Worm (Caenorhabditis elegans) whole organism, young adult: Measurements from ENCODE around the gene C08D8.7.

ENCODE experiments used
- B0019.2 ChIP-seq: fragments of 200-800 bp; sonication (Bioruptor generic); conservative IDR thresholded peaks from 2 replicates; pipeline ENCODE4 v1.3.6; 2022; ENCODE audit warnings: missing genetic modification reagents, missing genetic modification characterization, missing compliant biosample characterization
- F10E7.11 ChIP-seq: sonication (generic microtip); optimal IDR thresholded peaks from 2 replicates; lab custom pipeline; 2017; ENCODE audit warnings: mild to moderate bottlenecking, missing genetic modification characterization, moderate library complexity, missing compliant biosample characterization
- F22D6.2 ChIP-seq: sonication (generic microtip); optimal IDR thresholded peaks from 2 replicates; lab custom pipeline; 2016; ENCODE audit warnings: mild to moderate bottlenecking, missing genetic modification characterization, missing compliant biosample characterization
- F33H1.4 ChIP-seq: fragments of 200-800 bp; sonication (Bioruptor generic); IDR thresholded peaks from 2 replicates; pipeline ENCODE4 v1.3.6; 2022; ENCODE audit warnings: missing genetic modification reagents, missing genetic modification characterization, missing compliant biosample characterization
- F37B4.10 ChIP-seq: fragments of 200-800 bp; sonication (Bioruptor generic); IDR thresholded peaks from 2 replicates; pipeline ENCODE4 v1.3.6; 2022; ENCODE audit warnings: missing genetic modification characterization, missing compliant biosample characterization
- F39B2.1 ChIP-seq: fragments of 200-800 bp; sonication (Bioruptor generic); IDR thresholded peaks from 2 replicates; pipeline ENCODE4 v1.3.6; 2022; ENCODE audit warnings: missing genetic modification reagents, missing genetic modification characterization, missing compliant biosample characterization
- Y56A3A.18 ChIP-seq: fragments of 200-800 bp; sonication (Bioruptor generic); IDR thresholded peaks from 2 replicates; pipeline ENCODE4 v1.3.6; 2022; ENCODE audit warnings: missing genetic modification reagents, missing genetic modification characterization, missing compliant biosample characterization
- akir-1 ChIP-seq: fragments of 200-800 bp; sonication (Bioruptor generic); optimal IDR thresholded peaks from 2 replicates; lab custom pipeline; 2018; ENCODE audit warnings: mild to moderate bottlenecking, missing genetic modification characterization, moderate library complexity, missing compliant biosample characterization
- aptf-2 ChIP-seq: fragments of 200-800 bp; sonication (Bioruptor generic); conservative IDR thresholded peaks from 2 replicates; pipeline ENCODE4 v1.3.6; 2022; ENCODE audit warnings: missing genetic modification reagents, missing genetic modification characterization, missing compliant biosample characterization
- atf-7 ChIP-seq: sonication (generic microtip); optimal IDR thresholded peaks from 2 replicates; lab custom pipeline; 2017; ENCODE audit warnings: mild to moderate bottlenecking, missing genetic modification characterization, missing compliant biosample characterization
- attf-6 ChIP-seq: fragments of 200-800 bp; sonication (Bioruptor generic); IDR thresholded peaks from 2 replicates; pipeline ENCODE4 v1.3.6; 2022; ENCODE audit warnings: missing genetic modification reagents, missing genetic modification characterization, missing compliant biosample characterization
- bed-1 ChIP-seq: fragments of 200-800 bp; sonication (Bioruptor generic); IDR thresholded peaks from 2 replicates; pipeline ENCODE4 v1.3.6; 2022; ENCODE audit warnings: missing genetic modification reagents, missing genetic modification characterization, missing compliant biosample characterization
- ceh-40 ChIP-seq: fragments of 200-800 bp; sonication (Bioruptor generic); IDR thresholded peaks from 2 replicates; pipeline ENCODE4 v1.3.6; 2022; ENCODE audit warnings: missing genetic modification characterization, missing compliant biosample characterization
- ceh-58 ChIP-seq: fragments of 200-800 bp; sonication (Bioruptor generic); IDR thresholded peaks from 2 replicates; pipeline ENCODE4 v1.3.6; 2022; ENCODE audit warnings: missing genetic modification characterization, missing compliant biosample characterization
- efl-1 ChIP-seq: fragments of 150-350 bp; optimal IDR thresholded peaks from 2 replicates; lab custom pipeline; 2014; ENCODE audit warnings: missing biosample characterization, missing genetic modification reagents, missing genetic modification characterization
- ekl-4 ChIP-seq: fragments of 200-800 bp; sonication (Bioruptor generic); IDR thresholded peaks from 2 replicates; pipeline ENCODE4 v1.3.6; 2022; ENCODE audit warnings: missing genetic modification reagents, missing genetic modification characterization, missing compliant biosample characterization
- hmg-20 ChIP-seq: fragments of 200-800 bp; sonication (Bioruptor generic); IDR thresholded peaks from 2 replicates; pipeline ENCODE4 v1.3.6; 2022; ENCODE audit warnings: missing genetic modification reagents, missing genetic modification characterization, missing compliant biosample characterization
- lag-1 ChIP-seq: fragments of 200-800 bp; sonication (Bioruptor generic); IDR thresholded peaks from 2 replicates; pipeline ENCODE4 v1.3.6; 2022; ENCODE audit warnings: missing genetic modification reagents, missing genetic modification characterization, missing compliant biosample characterization
- let-526 ChIP-seq: fragments of 200-800 bp; sonication (Bioruptor generic); IDR thresholded peaks from 2 replicates; pipeline ENCODE4 v1.3.6; 2022; ENCODE audit warnings: missing genetic modification reagents, missing genetic modification characterization, missing compliant biosample characterization
- lin-26 ChIP-seq: fragments of 200-800 bp; sonication (Bioruptor generic); IDR thresholded peaks from 2 replicates; pipeline ENCODE4 v1.3.6; 2022; ENCODE audit warnings: missing genetic modification reagents, missing genetic modification characterization, missing compliant biosample characterization
- madf-3 ChIP-seq: fragments of 200-800 bp; sonication (Bioruptor generic); IDR thresholded peaks from 2 replicates; pipeline ENCODE4 v1.3.6; 2022; ENCODE audit warnings: missing genetic modification reagents, missing genetic modification characterization, missing compliant biosample characterization
- mel-28 ChIP-seq: sonication (generic microtip); optimal IDR thresholded peaks from 2 replicates; lab custom pipeline; 2016; ENCODE audit warnings: borderline replicate concordance, mild to moderate bottlenecking, missing genetic modification characterization, missing compliant biosample characterization
- nfya-1 ChIP-seq: sonication (generic microtip); optimal IDR thresholded peaks from 2 replicates; lab custom pipeline; 2017; ENCODE audit warnings: antibody characterized with exemption, missing compliant biosample characterization, missing genetic modification characterization, borderline replicate concordance; ENCODE audit not compliant: insufficient read depth
- nfyb-1 ChIP-seq: fragments of 200-800 bp; sonication (Bioruptor generic); IDR thresholded peaks from 2 replicates; pipeline ENCODE4 v1.3.6; 2022; ENCODE audit warnings: missing genetic modification reagents, missing genetic modification characterization, missing compliant biosample characterization
- nhr-80 ChIP-seq: sonication (generic microtip); optimal IDR thresholded peaks from 2 replicates; lab custom pipeline; 2016; ENCODE audit warnings: missing genetic modification characterization, missing compliant biosample characterization
- nhr-90 ChIP-seq: sonication (generic microtip); optimal IDR thresholded peaks from 2 replicates; lab custom pipeline; 2016; ENCODE audit warnings: missing genotype, mild to moderate bottlenecking, missing genetic modification characterization, missing compliant biosample characterization
- pbrm-1 ChIP-seq: fragments of 200-800 bp; sonication (Bioruptor generic); IDR thresholded peaks from 2 replicates; pipeline ENCODE4 v1.3.6; 2022; ENCODE audit warnings: missing genetic modification reagents, missing genetic modification characterization, missing compliant biosample characterization
- rpc-1 ChIP-seq, 2 experiments: fragments of 150-350 bp in 1 of 2; sonication (generic microtip) in 1 of 2; optimal IDR thresholded peaks; 2 replicates each; lab custom pipeline; 2014 to 2018; ENCODE audit warnings: missing biosample characterization in 1 of 2, missing genetic modification characterization in 1 of 2, missing genetic modification reagents in 1 of 2, missing genotype in 1 of 2
- tbx-9 ChIP-seq: sonication (generic microtip); optimal IDR thresholded peaks from 2 replicates; lab custom pipeline; 2016; ENCODE audit warnings: borderline replicate concordance, missing genetic modification characterization, inconsistent platforms, missing compliant biosample characterization
- unc-62 ChIP-seq: fragments of 150-350 bp; optimal IDR thresholded peaks from 2 replicates; lab custom pipeline; 2014; ENCODE audit warnings: missing biosample characterization, missing genetic modification reagents, missing genetic modification characterization
- zfh-2 ChIP-seq: fragments of 200-800 bp; sonication (Bioruptor generic); conservative IDR thresholded peaks from 2 replicates; pipeline ENCODE4 v1.3.6; 2022; ENCODE audit warnings: missing genetic modification reagents, missing genetic modification characterization, missing compliant biosample characterization
- ztf-22 ChIP-seq: fragments of 200-800 bp; sonication (Bioruptor generic); optimal IDR thresholded peaks from 2 replicates; lab custom pipeline; 2018; ENCODE audit warnings: mild to moderate bottlenecking, missing genetic modification characterization, moderate library complexity, missing compliant biosample characterization
- ztf-25 ChIP-seq: fragments of 200-800 bp; sonication (Bioruptor generic); IDR thresholded peaks from 2 replicates; pipeline ENCODE4 v1.3.6; 2022; ENCODE audit warnings: missing genetic modification reagents, missing genetic modification characterization, missing compliant biosample characterization
- ztf-6 ChIP-seq: fragments of 200-800 bp; sonication (Bioruptor generic); IDR thresholded peaks from 2 replicates; pipeline ENCODE4 v1.3.6; 2022; ENCODE audit warnings: missing genetic modification reagents, missing genetic modification characterization, missing compliant biosample characterization

The C08D8.7 gene

DNA sequence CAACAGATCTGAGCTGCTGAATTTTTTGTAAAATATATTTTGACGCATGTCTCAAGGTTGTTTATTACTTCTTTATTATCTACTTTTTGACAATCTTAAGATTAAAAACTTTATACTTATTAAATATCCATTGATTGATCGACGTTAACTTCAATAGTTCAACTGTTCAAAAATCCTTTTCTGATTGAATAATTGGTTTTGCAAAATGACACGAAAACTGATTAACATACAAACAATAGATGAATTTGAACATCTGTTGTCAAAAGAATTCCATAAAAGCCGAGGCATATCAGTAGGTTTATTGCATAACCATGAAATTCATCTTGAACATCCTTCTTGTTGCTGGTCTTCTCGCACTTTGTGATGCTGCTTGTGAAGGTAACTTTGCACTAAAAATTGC, 29.8 kb upstream of the C08D8.7 start, which contains the start of gene W02D7.12 (continued):
- no peak for TF ChIP-seq akir-1 (GFP tag; lab: Kevin White, UChicago)

DNA sequence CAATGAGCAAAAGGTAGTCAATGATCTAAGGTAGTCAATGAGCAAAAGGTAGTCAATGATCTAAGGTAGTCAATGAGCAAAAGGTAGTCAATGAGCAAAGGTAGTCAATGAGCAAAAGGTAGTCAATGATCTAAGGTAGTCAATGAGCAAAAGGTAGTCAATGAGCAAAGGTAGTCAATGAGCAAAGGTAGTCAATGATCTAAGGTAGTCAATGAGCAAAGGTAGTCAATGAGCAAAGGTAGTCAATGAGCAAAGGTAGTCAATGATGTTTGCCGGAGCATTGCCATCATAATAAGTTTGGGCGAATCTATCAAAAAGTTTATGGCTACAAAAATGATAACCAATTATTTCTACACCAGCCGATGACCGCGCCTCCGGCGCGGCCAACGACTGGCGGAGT, 26.2 kb upstream of the C08D8.7 start:
- peak; percentile 56; the same call in 1 of the 2 replicates for TF ChIP-seq hmg-20 (GFP tag; lab: Robert Waterston, UW)
- 0 out of 2 replicates have a peak, but pooled peaks have one; percentile 77 for TF ChIP-seq lag-1 (GFP tag; lab: Robert Waterston, UW)
- TF ChIP-seq ztf-25: peak; percentile 66; the same call in 1 of the 2 replicates
- TF ChIP-seq bed-1 (GFP tag; lab: Robert Waterston, UW): peak; percentile 72; the same call in 1 of the 2 replicates
- 0 out of 2 replicates have a peak, but pooled peaks have one; percentile 9 for TF ChIP-seq attf-6 (GFP tag; lab: Robert Waterston, UW)
- TF ChIP-seq pbrm-1 (GFP tag; lab: Robert Waterston, UW): peak; percentile 34; the same call in 1 of the 2 replicates
- 0 out of 2 replicates have a peak, but pooled peaks have one; percentile 9 for TF ChIP-seq B0019.2
- 0 out of 2 replicates have a peak, but pooled peaks have one; percentile 22 for TF ChIP-seq ceh-40 (GFP tag; lab: Robert Waterston, UW)
- TF ChIP-seq F33H1.4 (GFP tag; lab: Robert Waterston, UW): peak; percentile 19; the same call in 1 of the 2 replicates
- TF ChIP-seq madf-3: peak; percentile 68; the same call in 1 of the 2 replicates
- TF ChIP-seq let-526: peak; percentile 66; the same call in 1 of the 2 replicates
- 0 out of 2 replicates have a peak, but pooled peaks have one; percentile 58 for TF ChIP-seq ceh-58 (GFP tag; lab: Robert Waterston, UW)
- 0 out of 2 replicates have a peak, but pooled peaks have one; percentile 34 for TF ChIP-seq Y56A3A.18 (GFP tag; lab: Robert Waterston, UW)
- peak; percentile 58; the same call in 1 of the 2 replicates for TF ChIP-seq lin-26
- TF ChIP-seq aptf-2 (GFP tag; lab: Robert Waterston, UW): 0 out of 2 replicates have a peak, but pooled peaks have one; percentile 13
- 0 out of 2 replicates have a peak, but pooled peaks have one; percentile 31 for TF ChIP-seq F37B4.10 (GFP tag; lab: Robert Waterston, UW)
- TF ChIP-seq ztf-6 (GFP tag; lab: Robert Waterston, UW): 0 out of 2 replicates have a peak, but pooled peaks have one; percentile 56

DNA sequence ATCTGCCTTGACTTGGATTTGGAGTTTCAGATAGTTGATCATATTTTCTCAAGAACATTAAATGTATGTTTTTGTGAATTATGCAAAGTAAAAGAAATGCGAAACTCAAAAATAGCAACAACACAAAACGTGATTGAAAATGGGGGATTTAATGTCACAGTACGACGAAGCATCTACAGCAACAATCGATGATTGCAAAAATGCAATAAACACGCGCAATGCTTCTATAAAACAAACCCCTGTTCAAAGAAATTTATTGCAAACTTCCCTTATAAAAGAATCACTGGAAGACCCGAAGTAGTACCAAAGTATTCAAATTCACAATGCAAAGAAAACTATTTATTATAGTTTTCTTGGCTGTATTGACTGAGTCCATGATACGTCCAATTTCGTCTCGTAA, 22.9 kb upstream of the C08D8.7 start, which contains the start of gene clec-219:
Gene clec-219, plus strand, starts transcription at position 301 of the 400 bp plus-strand sequence.
- TF ChIP-seq mel-28 (tag; lab: Kevin White, UChicago) (no peak), nfyb-1 (GFP tag; lab: Robert Waterston, UW) (no peak), nhr-90 (tag; lab: Kevin White, UChicago) (no peak)
- TF ChIP-seq, all 124 proteins: peak for 0

DNA sequence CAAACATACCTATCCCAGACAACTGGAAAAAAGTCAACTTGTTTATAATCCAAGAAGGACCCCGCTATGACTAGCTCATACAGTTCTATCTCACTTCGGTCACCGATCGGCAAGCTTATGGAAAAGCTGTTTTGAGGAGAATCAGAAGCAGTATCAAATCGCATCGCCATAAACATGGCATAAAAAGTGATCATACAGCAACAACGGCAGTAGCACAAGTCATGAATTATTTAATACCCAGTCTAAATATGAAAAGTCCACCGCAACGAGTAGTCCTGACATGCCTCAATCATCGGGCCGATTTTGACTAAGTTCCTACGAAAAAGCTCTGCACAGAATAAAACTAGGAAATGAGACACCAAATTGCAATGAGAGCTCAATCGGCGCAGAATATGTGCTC, 17.5 kb upstream of the C08D8.7 start:
- TF ChIP-seq F22D6.2 (tag; lab: Kevin White, UChicago) (no peak), F10E7.11 (tag; lab: Kevin White, UChicago) (no peak), nfya-1 (tag; lab: Kevin White, UChicago) (no peak), unc-62 (no peak), tbx-9 (tag; lab: Kevin White, UChicago) (no peak), Y56A3A.18 (GFP tag; lab: Robert Waterston, UW) (no peak), atf-7 (tag; lab: Kevin White, UChicago) (no peak), aptf-2 (GFP tag; lab: Robert Waterston, UW) (no peak), efl-1 (GFP tag; lab: Kevin White, UChicago) (no peak), hmg-20 (GFP tag; lab: Robert Waterston, UW) (no peak), F39B2.1 (GFP tag; lab: Robert Waterston, UW) (no peak)

DNA sequence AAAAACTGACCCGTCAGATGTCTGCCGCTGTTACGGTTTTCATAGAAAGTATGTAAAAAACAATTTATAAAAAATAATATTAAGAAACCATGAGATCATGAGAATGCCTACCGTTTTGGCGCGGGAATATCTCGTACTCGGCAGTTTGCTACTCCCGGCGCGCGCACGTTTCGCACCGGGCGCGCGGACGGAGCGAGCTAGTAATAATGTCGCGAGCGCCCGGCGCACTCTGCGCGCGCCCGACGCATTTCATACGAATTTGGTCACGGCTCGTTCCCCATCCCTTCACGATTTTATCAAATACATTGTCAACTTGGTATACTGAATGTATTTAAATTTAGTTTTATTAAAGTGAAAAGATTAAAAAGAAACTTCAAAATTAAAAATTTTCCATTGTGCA, 15.1 kb upstream of the C08D8.7 start:
- TF ChIP-seq nhr-80 (tag; lab: Kevin White, UChicago) (no peak), ekl-4 (GFP tag; lab: Robert Waterston, UW) (no peak), zfh-2 (GFP tag; lab: Robert Waterston, UW) (peak; percentile 63), ztf-22 (GFP tag; lab: Kevin White, UChicago) (no peak), rpc-1 (optimal IDR thresholded peaks at IDR 0.05; lab: Kevin White, UChicago) (no peak), rpc-1 (tag; optimal IDR thresholded peaks at IDR 0.05; lab: Kevin White, UChicago) (no peak)
